Worm (Caenorhabditis elegans): ENCODE measurements around the gene vps-50.

vps-50 gene

DNA sequence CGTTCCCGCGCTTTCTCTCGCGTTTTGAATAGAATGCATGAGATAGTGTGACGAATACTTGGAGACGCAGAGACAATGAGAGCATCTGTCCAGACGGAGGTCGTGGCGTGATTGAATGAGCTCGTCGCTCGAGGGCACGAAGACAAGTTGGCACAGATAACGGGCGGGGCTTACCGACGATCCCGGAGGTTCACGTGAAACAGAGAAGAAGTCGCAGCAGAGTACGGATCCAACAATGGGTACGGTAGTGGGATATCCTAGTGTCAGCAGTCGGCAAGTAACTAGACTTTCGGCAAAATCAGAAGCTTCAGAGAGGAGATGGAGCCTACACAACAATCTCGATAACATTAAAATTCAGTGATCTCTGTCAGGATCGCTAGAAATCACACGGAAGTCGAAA is 49.2 kb upstream of the vps-50 start (continued):
- no peak for TF ChIP-seq pqm-1 (tag; optimal IDR thresholded peaks at IDR 0.05)
- no peak for TF ChIP-seq efl-3 (GFP tag; optimal IDR thresholded peaks at IDR 0.05)
- no peak for TF ChIP-seq nhr-90 (tag; optimal IDR thresholded peaks at IDR 0.05; ENCODE audit: poor library complexity)
- TF ChIP-seq tlp-1 (tag; optimal IDR thresholded peaks at IDR 0.05) = no peak
- no peak for TF ChIP-seq alr-1 (tag; optimal IDR thresholded peaks at IDR 0.05; ENCODE audit: borderline replicate concordance)
- peak; percentile 83 for TF ChIP-seq rnt-1 (tag; optimal IDR thresholded peaks at IDR 0.05)
- no peak for TF ChIP-seq lin-15B (tag; optimal IDR thresholded peaks at IDR 0.05)
- no peak for TF ChIP-seq unc-62 (GFP tag; optimal IDR thresholded peaks at IDR 0.05)
- TF ChIP-seq sox-4 (tag; optimal IDR thresholded peaks at IDR 0.05) = no peak
- TF ChIP-seq jun-1 (tag; optimal IDR thresholded peaks at IDR 0.05) = no peak
- no peak for TF ChIP-seq mep-1 (tag; optimal IDR thresholded peaks at IDR 0.05)
- no peak for TF ChIP-seq C04F5.9 (tag; optimal IDR thresholded peaks at IDR 0.05)
- TF ChIP-seq ceh-88 (GFP tag; IDR thresholded peaks at IDR 0.05) = no peak
- TF ChIP-seq fkh-8 (tag; optimal IDR thresholded peaks at IDR 0.05) = no peak
- no peak for TF ChIP-seq unc-86 (tag; optimal IDR thresholded peaks at IDR 0.05)
- no peak for TF ChIP-seq aha-1 (tag; optimal IDR thresholded peaks at IDR 0.05)
- peak; percentile 45 for TF ChIP-seq dsc-1 (tag; optimal IDR thresholded peaks at IDR 0.05)
- peak; percentile 63 for TF ChIP-seq ztf-4 (tag; optimal IDR thresholded peaks at IDR 0.05)
- no peak for TF ChIP-seq egl-27 (tag; optimal IDR thresholded peaks at IDR 0.05)
- TF ChIP-seq aly-2 (tag; optimal IDR thresholded peaks at IDR 0.05) = no peak
- TF ChIP-seq pag-3 (tag; optimal IDR thresholded peaks at IDR 0.05; ENCODE audit: borderline replicate concordance, insufficient read depth) = peak; percentile 9
- TF ChIP-seq ceh-82 (tag; optimal IDR thresholded peaks at IDR 0.05) = no peak
- TF ChIP-seq mef-2 (tag; optimal IDR thresholded peaks at IDR 0.05) = no peak
- no peak for TF ChIP-seq mab-9 (GFP tag; IDR thresholded peaks at IDR 0.05)
- TF ChIP-seq sptf-1 (tag; optimal IDR thresholded peaks at IDR 0.05) = no peak
- peak; percentile 86 for TF ChIP-seq nhr-71 (tag; optimal IDR thresholded peaks at IDR 0.05)
- TF ChIP-seq elt-3 (tag; optimal IDR thresholded peaks at IDR 0.05) = no peak
- TF ChIP-seq snpc-4 (tag; optimal IDR thresholded peaks at IDR 0.05) = no peak
- TF ChIP-seq fkh-10 (GFP tag; optimal IDR thresholded peaks at IDR 0.05) = no peak
- TF ChIP-seq vab-15 (tag; optimal IDR thresholded peaks at IDR 0.05) = no peak
- peak; percentile 62 for TF ChIP-seq sup-37 (GFP tag; optimal IDR thresholded peaks at IDR 0.05)
- TF ChIP-seq xbp-1 (tag; optimal IDR thresholded peaks at IDR 0.05) = peak; percentile 52
- peak; percentile 46 for TF ChIP-seq nhr-11 (tag; optimal IDR thresholded peaks at IDR 0.05)
- TF ChIP-seq elt-2 (tag; optimal IDR thresholded peaks at IDR 0.05) = no peak
- no peak for TF ChIP-seq fkh-4 (tag; optimal IDR thresholded peaks at IDR 0.05; ENCODE audit: borderline replicate concordance)
- no peak for TF ChIP-seq ztf-11 (tag; optimal IDR thresholded peaks at IDR 0.05)
- TF ChIP-seq lsy-2 (tag; optimal IDR thresholded peaks at IDR 0.05) = peak; percentile 60 to 80
- TF ChIP-seq ceh-90 (tag; optimal IDR thresholded peaks at IDR 0.05) = no peak
- no peak for TF ChIP-seq C16A3.4 (tag; optimal IDR thresholded peaks at IDR 0.05)
- TF ChIP-seq unc-98 (GFP tag; IDR thresholded peaks at IDR 0.05) = peak; percentile 28; the same call in 1 of the 2 replicates
- no peak for TF ChIP-seq Y116A8C.19 (tag; optimal IDR thresholded peaks at IDR 0.05; ENCODE audit: borderline replicate concordance)
- TF ChIP-seq hlh-4 (tag; optimal IDR thresholded peaks at IDR 0.05) = no peak
- TF ChIP-seq dpl-1 (GFP tag; optimal IDR thresholded peaks at IDR 0.05) = no peak
- TF ChIP-seq efl-1 (optimal IDR thresholded peaks at IDR 0.05) = peak; percentile 33 to 34
- peak in 1 of 2 experiments; percentile 92 for TF ChIP-seq efl-1 (GFP tag; optimal IDR thresholded peaks at IDR 0.05 in 1 of 2)
- TF ChIP-seq ceh-8 (GFP tag; optimal IDR thresholded peaks at IDR 0.05) = no peak
- TF ChIP-seq tbx-2 (tag; optimal IDR thresholded peaks at IDR 0.05) = peak; percentile 40
- TF ChIP-seq ets-5 (GFP tag; IDR thresholded peaks at IDR 0.05) = no peak
- peak; percentile 74 for TF ChIP-seq nhr-19 (GFP tag; conservative IDR thresholded peaks at IDR 0.05)
- no peak for TF ChIP-seq fos-1 (tag; optimal IDR thresholded peaks at IDR 0.05)
- no peak for TF ChIP-seq grh-1 (GFP tag; IDR thresholded peaks at IDR 0.05)
- peak; percentile 64 for TF ChIP-seq snu-23 (GFP tag; optimal IDR thresholded peaks at IDR 0.05)
- no peak for TF ChIP-seq ceh-63 (GFP tag; optimal IDR thresholded peaks at IDR 0.05)

All from whole organism, L1 larva.